Worm (Caenorhabditis elegans): ENCODE data around the gene Y110A2AL.5.

Y110A2AL.5 gene

DNA sequence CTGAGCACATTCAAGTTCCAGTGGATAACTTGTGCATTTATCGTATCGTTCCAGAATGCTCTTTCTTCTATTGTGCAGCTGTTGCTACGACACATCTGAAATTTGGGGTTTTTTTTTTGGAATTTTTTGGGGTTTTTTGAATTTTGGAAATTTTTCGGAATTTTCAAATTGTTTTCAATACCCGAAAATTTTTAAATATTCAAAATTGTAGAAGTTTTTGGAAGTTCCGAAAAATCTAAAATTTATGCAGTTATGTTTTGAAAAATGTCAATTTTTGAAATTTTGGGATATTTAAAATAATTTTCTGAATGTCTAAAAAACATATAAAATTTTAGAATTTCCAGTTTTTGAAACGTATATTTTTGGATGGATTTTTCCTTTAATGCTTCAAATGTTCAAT is 7.5 kb downstream of the Y110A2AL.5 start, which contains the start of gene Y110A2AL.10:
Y110A2AL.10 (minus strand) TSS at position 101 of the 400 bp plus-strand sequence.
- no peak for TF ChIP-seq unc-62 (GFP tag; optimal IDR thresholded peaks at IDR 0.05)

DNA sequence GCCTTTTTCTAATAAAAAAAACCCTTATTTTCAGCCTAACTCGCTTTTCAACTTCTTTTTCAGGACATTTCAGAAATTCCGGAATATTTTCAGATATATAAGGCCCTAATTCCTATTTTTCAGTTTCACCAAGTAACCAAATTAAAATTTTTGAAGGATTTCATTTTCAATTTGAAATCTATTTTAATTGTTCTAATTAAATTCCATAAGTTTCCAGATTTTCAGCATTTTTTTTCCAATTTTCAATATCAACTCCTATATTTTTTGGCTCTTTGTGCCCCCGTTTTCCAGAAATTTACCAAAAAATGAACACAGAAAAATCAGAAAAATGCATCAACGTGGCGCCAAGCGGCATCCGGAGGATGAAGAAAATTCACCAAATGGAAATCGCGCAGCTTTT is 10.5 kb downstream of the Y110A2AL.5 start, which contains the start of gene Y110A2AL.1:
Y110A2AL.1 (plus strand) TSS at position 301 of the 400 bp plus-strand sequence.
- no peak for TF ChIP-seq unc-62 (GFP tag; optimal IDR thresholded peaks at IDR 0.05)

DNA sequence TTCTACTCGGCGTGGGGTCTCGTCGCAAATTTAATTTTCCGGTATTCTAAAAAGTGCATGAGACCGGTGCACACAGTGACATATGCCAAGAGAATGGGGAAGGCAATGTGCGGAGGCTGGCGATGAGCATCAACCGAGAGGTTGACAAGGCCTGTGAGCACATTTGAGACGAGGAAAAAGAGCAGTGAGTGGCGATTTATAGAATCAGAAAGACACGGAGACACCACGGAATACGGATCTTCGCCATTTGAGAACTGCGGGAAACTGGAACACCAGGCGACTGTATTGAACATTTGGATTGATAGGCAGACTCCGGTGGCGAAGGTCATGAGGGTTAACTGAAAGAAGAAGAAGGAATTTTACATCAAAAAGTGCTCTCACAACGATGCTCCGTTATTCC is 14.6 kb downstream of the Y110A2AL.5 start:
- TF ChIP-seq unc-62 (GFP tag; optimal IDR thresholded peaks at IDR 0.05), result no peak

DNA sequence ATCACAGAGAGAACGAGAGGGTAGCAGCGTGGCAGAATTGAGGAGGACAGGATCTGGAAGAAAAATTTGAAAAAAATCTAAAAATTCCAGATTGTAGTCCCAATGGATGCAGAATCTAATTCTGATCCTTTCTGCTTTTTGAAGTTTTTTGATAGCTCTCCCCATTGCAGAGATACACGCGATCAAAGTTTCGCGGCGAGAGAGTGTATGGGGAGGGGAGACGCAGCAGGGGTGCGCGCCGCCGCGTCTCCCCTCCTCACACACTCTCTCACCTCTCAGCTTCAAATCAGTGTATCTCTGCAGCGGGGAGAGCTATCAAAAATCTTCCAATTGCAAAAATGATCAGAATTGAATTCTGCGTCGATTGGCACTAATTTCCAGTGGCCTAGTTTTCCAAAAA is 16.8 kb downstream of the Y110A2AL.5 start:
- no peak for TF ChIP-seq unc-62 (GFP tag; optimal IDR thresholded peaks at IDR 0.05)

DNA sequence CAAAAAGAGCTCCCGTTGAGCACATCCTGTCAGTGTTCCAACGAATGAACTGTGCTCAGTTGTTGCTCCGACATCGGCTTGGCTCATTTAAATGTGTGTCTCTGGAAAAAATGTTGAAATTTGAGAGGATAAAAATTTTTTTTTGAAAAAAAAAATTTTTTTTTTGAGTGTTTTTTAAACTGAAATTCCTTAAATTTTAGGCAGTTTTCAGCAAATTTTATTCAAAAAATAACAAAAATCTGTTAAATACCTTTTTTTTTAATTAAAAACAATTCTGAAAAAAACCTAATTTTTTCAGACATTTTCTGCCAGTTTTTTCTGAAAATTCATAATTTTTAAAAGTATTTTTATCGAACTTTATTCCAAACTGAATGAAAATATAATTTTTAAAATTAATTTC is 20.5 kb downstream of the Y110A2AL.5 start, which contains the start of gene pigw-1:
pigw-1 (minus strand) TSS at position 101 of the 400 bp plus-strand sequence.
- no peak for TF ChIP-seq unc-62 (GFP tag; optimal IDR thresholded peaks at IDR 0.05)

DNA sequence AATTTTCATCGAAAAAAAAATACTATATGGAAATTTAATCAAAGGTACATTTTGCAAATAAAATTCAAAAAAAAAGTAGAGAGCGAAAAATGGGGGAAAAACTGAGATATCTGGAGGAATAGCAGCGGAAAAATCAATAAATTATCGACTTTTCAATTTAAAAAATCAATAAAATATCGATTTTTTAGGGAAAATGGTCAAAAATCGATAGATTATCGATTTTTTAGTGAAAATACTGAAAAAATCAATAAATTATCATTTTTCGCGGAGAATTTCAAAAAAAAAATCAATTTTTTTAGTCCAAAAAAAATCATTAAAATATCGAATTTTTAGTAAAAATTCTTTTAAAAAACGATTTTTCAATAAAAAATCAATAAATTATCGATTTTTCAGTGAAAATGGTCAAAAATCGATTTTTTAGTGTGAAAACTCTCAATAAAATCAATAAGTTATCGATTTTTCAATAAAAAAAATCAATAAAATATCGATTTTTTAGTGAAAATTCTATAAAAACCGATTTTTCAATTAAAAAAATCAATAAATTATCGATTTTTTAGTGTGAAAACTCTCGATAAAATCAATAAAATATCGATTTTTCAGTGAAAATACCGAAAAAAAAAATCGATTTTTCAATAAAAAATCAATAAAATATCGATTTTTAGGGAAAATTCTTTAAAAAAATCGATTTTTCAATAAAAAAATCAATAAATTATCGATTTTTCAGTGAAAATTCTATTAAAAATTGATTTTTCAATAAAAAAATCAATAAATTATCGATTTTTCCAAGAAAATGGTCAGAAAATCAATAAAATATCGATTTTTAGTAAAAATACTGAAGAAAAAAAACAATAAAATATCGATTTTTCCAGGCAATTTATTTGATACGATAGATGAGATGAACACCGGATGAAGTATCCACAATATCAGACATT is 21.5 kb downstream of the Y110A2AL.5 start:
- no peak for TF ChIP-seq unc-62 (GFP tag; optimal IDR thresholded peaks at IDR 0.05)

DNA sequence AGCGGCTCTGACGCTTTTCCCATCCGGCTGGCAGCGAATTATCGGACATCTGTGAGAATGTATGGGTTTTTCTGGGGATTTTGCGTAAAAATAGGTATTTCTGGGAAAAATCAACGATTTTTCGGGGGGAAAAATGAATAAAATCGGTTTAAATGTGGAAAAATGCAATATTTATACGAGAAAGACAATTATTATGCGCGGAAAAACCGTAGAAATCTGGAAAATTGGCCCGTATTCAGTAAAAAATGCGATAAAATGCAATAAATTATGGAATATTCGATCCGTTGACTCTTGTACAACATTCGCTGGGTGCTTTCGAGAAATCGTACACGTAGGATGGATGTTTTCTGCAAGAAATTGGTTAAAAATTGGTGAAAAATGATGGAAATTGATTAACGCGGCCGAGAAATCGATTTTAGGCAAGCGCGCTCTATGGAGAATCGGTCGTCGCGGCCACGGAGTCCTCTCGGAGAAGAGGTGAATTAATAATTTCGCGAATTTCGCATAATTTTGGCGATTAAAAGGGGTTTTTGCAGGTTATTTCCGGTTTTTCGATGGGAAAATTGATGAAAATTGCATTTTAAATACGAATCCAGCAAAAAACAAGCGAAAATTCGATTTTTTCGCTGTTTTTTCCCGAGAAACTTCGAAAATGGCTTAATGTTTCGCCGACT is 24.8 kb downstream of the Y110A2AL.5 start, which contains the start of gene pinn-1:
pinn-1 (minus strand) TSS at position 51 of the 674 bp plus-strand sequence.
- no peak for TF ChIP-seq unc-62 (GFP tag; optimal IDR thresholded peaks at IDR 0.05)

DNA sequence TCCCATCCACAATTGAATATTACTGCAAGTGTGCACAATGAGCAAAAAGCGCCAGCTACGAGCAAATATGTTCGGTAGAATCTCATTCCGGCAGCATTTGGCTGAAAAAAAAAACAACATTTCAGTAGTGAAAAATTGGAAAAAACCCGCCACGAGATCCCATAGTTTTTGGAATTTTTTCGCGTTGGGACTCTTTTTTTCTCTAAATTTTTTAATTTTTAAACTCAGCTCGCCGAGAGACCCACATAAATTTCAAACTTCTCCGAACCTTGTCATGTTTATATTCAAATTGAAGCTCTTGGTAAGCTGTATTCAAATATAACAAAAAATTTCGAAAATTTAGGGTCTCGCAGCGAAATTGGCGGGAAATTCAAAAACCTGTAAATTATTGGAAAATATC is 30.0 kb downstream of the Y110A2AL.5 start, which contains the start of gene sqv-2:
sqv-2 (minus strand) TSS at position 101 of the 400 bp plus-strand sequence.
- TF ChIP-seq unc-62 (GFP tag; optimal IDR thresholded peaks at IDR 0.05), result no peak

DNA sequence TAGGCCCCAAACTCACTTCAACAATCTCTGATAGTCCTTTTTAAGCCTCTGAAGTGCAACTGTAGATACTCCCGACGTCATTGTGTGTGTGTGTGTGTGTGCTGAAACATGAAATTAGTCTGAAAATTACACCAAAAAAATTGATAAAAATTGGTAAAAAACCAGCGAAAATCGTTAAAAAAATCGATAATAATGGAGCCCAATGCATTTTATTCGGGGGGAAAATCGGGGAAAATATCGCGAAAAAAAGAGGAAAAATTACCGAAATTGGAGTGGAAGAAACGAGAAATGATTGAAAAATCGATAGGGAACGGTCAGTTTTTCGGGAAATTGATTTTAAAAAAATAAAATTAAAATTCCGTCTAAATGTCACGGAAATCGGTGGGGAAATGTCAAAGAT is 35.9 kb downstream of the Y110A2AL.5 start, which contains the start of gene ubc-26:
ubc-26 (minus strand) TSS at position 101 of the 400 bp plus-strand sequence.
- TF ChIP-seq unc-62 (GFP tag; optimal IDR thresholded peaks at IDR 0.05), result no peak

DNA sequence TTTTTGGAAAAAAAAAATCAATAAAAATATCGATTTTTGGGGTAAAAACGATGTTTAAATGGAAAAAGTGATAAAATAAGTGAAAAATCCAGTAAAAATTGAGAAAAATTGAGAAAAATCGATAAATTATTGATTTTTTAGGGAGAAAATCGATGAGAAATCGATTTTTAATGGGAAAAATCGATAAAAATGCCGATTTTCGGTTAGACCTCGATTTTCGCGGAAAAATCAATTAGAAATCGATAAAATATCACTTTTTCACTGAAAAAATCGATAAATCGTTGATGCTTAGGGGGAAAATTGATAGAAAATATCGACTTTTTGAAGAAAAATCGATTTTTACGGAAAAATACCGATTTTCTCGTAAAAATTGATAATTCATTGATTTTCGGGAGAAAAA is 36.8 kb downstream of the Y110A2AL.5 start:
- TF ChIP-seq unc-62 (GFP tag; optimal IDR thresholded peaks at IDR 0.05), result no peak

DNA sequence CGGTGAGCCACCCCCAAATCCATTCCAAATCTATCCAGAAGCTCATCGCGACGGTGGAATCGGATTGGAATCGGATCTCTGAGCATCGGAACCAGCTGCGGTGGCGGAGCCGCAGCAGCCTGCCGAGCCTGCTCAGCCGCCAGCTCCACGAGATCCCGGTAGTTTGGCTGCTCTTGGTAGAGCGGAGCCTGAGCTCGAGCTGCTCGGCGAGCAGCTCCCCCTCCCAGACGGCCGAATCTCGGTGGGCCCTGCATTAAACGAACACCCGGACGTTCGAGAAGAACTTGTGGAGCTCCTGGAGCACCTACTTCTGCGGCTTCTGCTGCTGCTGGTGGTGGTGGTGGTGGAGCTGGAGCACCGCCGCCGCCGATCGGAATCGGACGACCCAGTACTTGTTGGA is 39.4 kb downstream of the Y110A2AL.5 start:
- no peak for TF ChIP-seq unc-62 (GFP tag; optimal IDR thresholded peaks at IDR 0.05)

DNA sequence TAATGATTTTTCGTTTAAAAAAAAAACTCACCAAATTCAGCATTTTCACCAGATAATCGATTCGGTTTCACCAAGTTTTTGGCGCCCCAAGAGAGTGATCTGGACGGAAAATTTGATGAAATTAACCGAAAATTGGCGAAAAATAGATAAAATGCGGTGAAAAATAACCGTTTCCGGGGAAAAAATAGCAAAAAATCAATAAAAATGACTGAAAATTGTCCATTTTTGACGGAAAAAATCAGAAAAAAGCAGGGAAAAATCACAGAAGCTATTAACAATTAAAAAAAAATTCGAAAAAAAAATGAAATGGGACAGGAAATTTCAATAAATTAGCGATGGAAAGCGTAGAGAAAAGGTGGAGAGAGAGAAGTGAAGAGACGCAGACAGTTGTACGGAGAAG is 49.2 kb downstream of the Y110A2AL.5 start, which contains the start of gene ubc-15:
ubc-15 (minus strand) TSS at position 101 of the 400 bp plus-strand sequence.
- no peak for TF ChIP-seq unc-62 (GFP tag; optimal IDR thresholded peaks at IDR 0.05)

Data from whole organism, dauer.